Fruit fly (Drosophila melanogaster): Measurements from ENCODE around the gene modSP.

modSP gene

dm6 chr3R:16704226-16704625 is 48.8 kb upstream of the modSP start (continued):
- TF ChIP-seq Aef1 (GFP tag; IDR thresholded peaks at IDR 0.05) (peak; percentile 46; the same call in 2 of the 3 replicates), sens (GFP tag) (peak; percentile 62), nom (GFP tag; optimal IDR thresholded peaks at IDR 0.05) (no peak), CG8388 (GFP tag; optimal IDR thresholded peaks at IDR 0.05) (peak; percentile 30), grn (GFP tag; optimal IDR thresholded peaks at IDR 0.05) (no peak), corto (GFP tag; optimal IDR thresholded peaks at IDR 0.05) (no peak), HmgZ (tag; optimal IDR thresholded peaks at IDR 0.05) (peak; percentile 11), br (optimal IDR thresholded peaks at IDR 0.05) (no peak), mirr (GFP tag; optimal IDR thresholded peaks at IDR 0.05) (no peak), scrt (GFP tag; optimal IDR thresholded peaks at IDR 0.05) (no peak), eyg (GFP tag; optimal IDR thresholded peaks at IDR 0.05) (no peak), chm (GFP tag; IDR thresholded peaks at IDR 0.05) (0 out of 2 replicates have a peak, but pooled peaks have one; percentile 9), CG15269 (tag; optimal IDR thresholded peaks at IDR 0.05) (peak; percentile 53), CG17359 (tag; optimal IDR thresholded peaks at IDR 0.05) (peak; percentile 30), CG1602 (GFP tag; optimal IDR thresholded peaks at IDR 0.05) (peak; percentile 19), CG12942 (GFP tag; optimal IDR thresholded peaks at IDR 0.05) (no peak), CG9932 (GFP tag; IDR thresholded peaks at IDR 0.05) (peak; percentile 69), kah (GFP tag; optimal IDR thresholded peaks at IDR 0.05) (no peak), CG30020 (tag; optimal IDR thresholded peaks at IDR 0.05) (no peak), CG1792 (GFP tag; optimal IDR thresholded peaks at IDR 0.05) (no peak), CG7357 (GFP tag; IDR thresholded peaks at IDR 0.05) (no peak), CG14860 (GFP tag; IDR thresholded peaks at IDR 0.05; ENCODE audit: partially characterized antibody) (no peak), Oaz (GFP tag; IDR thresholded peaks at IDR 0.05) (no peak), ab (GFP tag; optimal IDR thresholded peaks at IDR 0.05) (no peak), CG10543 (GFP tag; optimal IDR thresholded peaks at IDR 0.05) (no peak), lilli (GFP tag; optimal IDR thresholded peaks at IDR 0.05) (peak; percentile 66), ftz-f1 (GFP tag; optimal IDR thresholded peaks at IDR 0.05) (no peak), H15 (GFP tag; IDR thresholded peaks at IDR 0.05) (0 out of 3 replicates have a peak, but pooled peaks have one; percentile 33), en (GFP tag; optimal IDR thresholded peaks at IDR 0.05) (peak; percentile 2), Max (GFP tag; optimal IDR thresholded peaks at IDR 0.05) (no peak), CG8359 (GFP tag; optimal IDR thresholded peaks at IDR 0.05; ENCODE audit: borderline replicate concordance) (no peak), hth (optimal IDR thresholded peaks at IDR 0.05) (no peak), pros (GFP tag; optimal IDR thresholded peaks at IDR 0.05) (no peak), ewg (GFP tag; optimal IDR thresholded peaks at IDR 0.05) (peak; percentile 20), Trl (optimal IDR thresholded peaks at IDR 0.05) (no peak), Trl (GFP tag; optimal IDR thresholded peaks at IDR 0.05) (peak; percentile 24), sug (tag; optimal IDR thresholded peaks at IDR 0.05) (no peak), croc (GFP tag; conservative IDR thresholded peaks at IDR 0.05) (no peak), phol (tag; optimal IDR thresholded peaks at IDR 0.05) (peak; percentile 33), pb (GFP tag; optimal IDR thresholded peaks at IDR 0.05) (no peak), Optix (GFP tag; IDR thresholded peaks at IDR 0.05) (peak; percentile 55; the same call in 1 of the 3 replicates), Ets65A (GFP tag) (peak; percentile 90), lola (GFP tag; optimal IDR thresholded peaks at IDR 0.05) (peak in 1 of 3 experiments; percentile 25), dati (GFP tag; IDR thresholded peaks at IDR 0.05) (no peak), CG11456 (GFP tag; IDR thresholded peaks at IDR 0.05) (no peak), odd (GFP tag; optimal IDR thresholded peaks at IDR 0.05) (no peak), ems (GFP tag; optimal IDR thresholded peaks at IDR 0.05) (no peak), CG7556 (GFP tag; optimal IDR thresholded peaks at IDR 0.05) (peak; percentile 6), Kr (GFP tag; optimal IDR thresholded peaks at IDR 0.05) (no peak), CG12769 (tag; optimal IDR thresholded peaks at IDR 0.05) (peak; percentile 14), Hr51 (GFP tag; optimal IDR thresholded peaks at IDR 0.05) (peak in 1 of 2 experiments; percentile 51), Bgb (GFP tag; IDR thresholded peaks at IDR 0.05; ENCODE audit: partially characterized antibody) (no peak)
